Worm (Caenorhabditis elegans) whole organism, early embryonic: ENCODE measurements around the gene ZK899.2.

Experiments used
- B0310.2 ChIP-seq: sonication (generic microtip); optimal IDR thresholded peaks from 2 replicates; lab custom pipeline; 2016; ENCODE audit warnings: mild to moderate bottlenecking, missing genetic modification characterization, missing compliant biosample characterization
- F13C5.2 ChIP-seq: sonication (generic microtip); optimal IDR thresholded peaks from 2 replicates; lab custom pipeline; 2017; ENCODE audit warnings: mild to moderate bottlenecking, missing genetic modification characterization, inconsistent platforms, missing compliant biosample characterization
- aly-1 ChIP-seq: sonication (generic microtip); optimal IDR thresholded peaks from 2 replicates; lab custom pipeline; 2016; ENCODE audit warnings: missing genetic modification characterization, missing compliant biosample characterization
- ceh-36 ChIP-seq: sonication (generic microtip); optimal IDR thresholded peaks from 2 replicates; lab custom pipeline; 2016; ENCODE audit warnings: missing genetic modification characterization, inconsistent platforms, missing compliant biosample characterization
- ets-7 ChIP-seq: sonication (generic microtip); optimal IDR thresholded peaks from 2 replicates; lab custom pipeline; 2016; ENCODE audit warnings: missing genotype, missing genetic modification characterization, missing compliant biosample characterization
- flt-1 ChIP-seq: fragments of 200-800 bp; sonication (Bioruptor generic); IDR thresholded peaks from 2 replicates; pipeline ENCODE4 v1.3.6; 2022; ENCODE audit warnings: missing genetic modification characterization, missing compliant biosample characterization
- hmbx-1 ChIP-seq: sonication (generic microtip); optimal IDR thresholded peaks from 2 replicates; lab custom pipeline; 2016; ENCODE audit warnings: mild to moderate bottlenecking, missing genetic modification characterization, missing compliant biosample characterization
- hnd-1 ChIP-seq: sonication (generic microtip); optimal IDR thresholded peaks from 2 replicates; lab custom pipeline; 2016; ENCODE audit warnings: missing genetic modification characterization, missing compliant biosample characterization
- pes-1 ChIP-seq: fragments of 200-800 bp; sonication (Bioruptor generic); IDR thresholded peaks from 2 replicates; pipeline ENCODE4 v1.3.6; 2022; ENCODE audit warnings: missing genetic modification reagents, missing genetic modification characterization, missing compliant biosample characterization
- scrt-1 ChIP-seq: fragments of 200-800 bp; sonication (Bioruptor generic); IDR thresholded peaks from 2 replicates; pipeline ENCODE4 v1.3.6; 2022; ENCODE audit warnings: missing genetic modification characterization, missing compliant biosample characterization
- sea-1 ChIP-seq: fragments of 200-800 bp; sonication (Bioruptor generic); conservative IDR thresholded peaks from 2 replicates; pipeline ENCODE4 v1.3.6; 2022; ENCODE audit warnings: missing genetic modification characterization, missing compliant biosample characterization
- tbx-11 ChIP-seq: fragments of 200-800 bp; sonication (Bioruptor generic); IDR thresholded peaks from 2 replicates; pipeline ENCODE4 v1.3.6; 2022; ENCODE audit warnings: missing genetic modification characterization, missing compliant biosample characterization
- tbx-37 ChIP-seq: fragments of 200-800 bp; sonication (Bioruptor generic); conservative IDR thresholded peaks from 2 replicates; pipeline ENCODE4 v1.3.6; 2022; ENCODE audit warnings: missing genetic modification reagents, missing genetic modification characterization, missing compliant biosample characterization
- tra-4 ChIP-seq: sonication (generic microtip); optimal IDR thresholded peaks from 2 replicates; lab custom pipeline; 2017; ENCODE audit warnings: missing genetic modification characterization, missing compliant biosample characterization

The ZK899.2 gene

ce11 chrX:9401963-9402362 is 49.8 kb downstream of the ZK899.2 start:
- TF ChIP-seq tbx-11 = no peak
- TF ChIP-seq B0310.2 = no peak
- TF ChIP-seq ets-7 (tag; lab: Kevin White, UChicago) = no peak
- TF ChIP-seq F13C5.2 (tag; lab: Kevin White, UChicago) = no peak
- TF ChIP-seq pes-1 = no peak
- TF ChIP-seq ceh-36 (tag; lab: Kevin White, UChicago) = no peak
- no peak for TF ChIP-seq sea-1 (GFP tag; lab: Robert Waterston, UW)
- TF ChIP-seq flt-1 (GFP tag; lab: Robert Waterston, UW) = no peak
- no peak for TF ChIP-seq hnd-1 (tag; lab: Kevin White, UChicago)
- no peak for TF ChIP-seq aly-1
- no peak for TF ChIP-seq hmbx-1
- TF ChIP-seq tra-4 (tag; lab: Kevin White, UChicago) = no peak
- TF ChIP-seq scrt-1 = no peak
- no peak for TF ChIP-seq tbx-37 (GFP tag; lab: Robert Waterston, UW)
